Fruit fly (Drosophila melanogaster) whole organism, wandering third instar larva: ENCODE measurements around the gene CG1113.

Experiments
- Abd-B ChIP-seq: fragments of >200 bp; optimal IDR thresholded peaks from 2 replicates; lab custom pipeline; 2017; ENCODE audit warnings: missing biosample characterization, missing genetic modification characterization
- CG32264 ChIP-seq: fragments of 200-800 bp; sonication (Bioruptor generic); optimal IDR thresholded peaks from 2 replicates; lab custom pipeline; 2016; ENCODE audit warnings: missing biosample characterization, missing genetic modification characterization
- CG9705 ChIP-seq: fragments of 200-800 bp; sonication (Bioruptor generic); optimal IDR thresholded peaks from 2 replicates; lab custom pipeline; 2018; ENCODE audit warnings: missing biosample characterization, mild to moderate bottlenecking, missing genetic modification characterization
- CrebA ChIP-seq: fragments of 200-800 bp; sonication (Bioruptor generic); optimal IDR thresholded peaks from 2 replicates; lab custom pipeline; 2016; ENCODE audit warnings: missing biosample characterization, mild to moderate bottlenecking, missing genetic modification characterization, borderline replicate concordance
- Dfd ChIP-seq: fragments of >200 bp; optimal IDR thresholded peaks from 2 replicates; lab custom pipeline; 2017; ENCODE audit warnings: missing biosample characterization, missing genetic modification characterization
- Dif ChIP-seq: fragments of 200-275, 200-300 bp; sonication (Bioruptor generic); optimal IDR thresholded peaks from 2 replicates; lab custom pipeline; 2018; ENCODE audit warnings: missing biosample characterization, missing genetic modification characterization; ENCODE audit not compliant: partially characterized antibody
- GATAd ChIP-seq: sonication (Bioruptor generic); optimal IDR thresholded peaks from 2 replicates; lab custom pipeline; 2016; ENCODE audit warnings: missing biosample characterization, missing genetic modification characterization
- HLH106 ChIP-seq: fragments of 200-800 bp; optimal IDR thresholded peaks from 3 replicates; lab custom pipeline; 2019; ENCODE audit warnings: missing biosample characterization, mild to moderate bottlenecking, missing genetic modification characterization, moderate library complexity
- Hnf4 ChIP-seq: fragments of 200-800 bp; sonication (Bioruptor generic); optimal IDR thresholded peaks from 2 replicates; lab custom pipeline; 2016; ENCODE audit warnings: missing biosample characterization, mild to moderate bottlenecking, missing genetic modification characterization
- Hr78 ChIP-seq: fragments of >200 bp; optimal IDR thresholded peaks from 2 replicates; lab custom pipeline; 2017; ENCODE audit warnings: missing biosample characterization, missing genetic modification characterization
- Hr83 ChIP-seq: fragments of 200-300 bp; sonication (Bioruptor generic); optimal IDR thresholded peaks from 2 replicates; lab custom pipeline; 2016; ENCODE audit warnings: missing biosample characterization, mild to moderate bottlenecking, missing genetic modification characterization, moderate library complexity; ENCODE audit not compliant: poor library complexity, severe bottlenecking
- Jra ChIP-seq: sonication (Bioruptor generic); optimal IDR thresholded peaks from 2 replicates; lab custom pipeline; 2016; ENCODE audit warnings: missing biosample characterization, missing genetic modification characterization
- Mio ChIP-seq: sonication (Bioruptor generic); optimal IDR thresholded peaks from 2 replicates; lab custom pipeline; 2016; ENCODE audit warnings: missing biosample characterization, missing genetic modification characterization
- Myc ChIP-seq: fragments of >200 bp; optimal IDR thresholded peaks from 2 replicates; lab custom pipeline; 2017
- N ChIP-seq: fragments of >200 bp; optimal IDR thresholded peaks from 2 replicates; lab custom pipeline; 2018; ENCODE audit warnings: missing biosample characterization, missing external identifiers, missing genetic modification characterization
- OdsH ChIP-seq: fragments of 200-800 bp; sonication (Bioruptor generic); optimal IDR thresholded peaks from 2 replicates; lab custom pipeline; 2016; ENCODE audit warnings: missing biosample characterization, mild to moderate bottlenecking, missing genetic modification characterization
- Rel ChIP-seq, 2 experiments: fragments of 200-800 bp; sonication (Bioruptor generic) in 1 of 2; optimal IDR thresholded peaks; 2 replicates in 1 of 2; 3 replicates in 1 of 2; lab custom pipeline; 2016 to 2019; ENCODE audit warnings: mild to moderate bottlenecking in 2 of 2, missing biosample characterization in 2 of 2, missing genetic modification characterization in 2 of 2, moderate library complexity in 1 of 2
- Sp1 ChIP-seq: fragments of 200-800 bp; sonication (Bioruptor generic); optimal IDR thresholded peaks from 3 replicates; lab custom pipeline; 2019; ENCODE audit warnings: missing biosample characterization, mild to moderate bottlenecking, missing genetic modification characterization, moderate library complexity
- Vsx2 ChIP-seq: fragments of 200-300, 225-300 bp; sonication (Bioruptor generic); optimal IDR thresholded peaks from 2 replicates; lab custom pipeline; 2018; ENCODE audit warnings: missing biosample characterization, missing genetic modification characterization; ENCODE audit not compliant: partially characterized antibody
- br ChIP-seq: fragments of 200-800 bp; sonication (Bioruptor generic); optimal IDR thresholded peaks from 2 replicates; lab custom pipeline; 2016; ENCODE audit warnings: missing biosample characterization, missing genetic modification characterization
- brk ChIP-seq: fragments of 200-800 bp; sonication (Bioruptor generic); optimal IDR thresholded peaks from 2 replicates; lab custom pipeline; 2016; ENCODE audit warnings: missing biosample characterization, mild to moderate bottlenecking, missing genetic modification characterization
- dl ChIP-seq, 2 experiments: fragments of 175-275, 200-275 bp in 1 of 2; fragments of 200-275 bp in 1 of 2; sonication (Bioruptor generic); optimal IDR thresholded peaks; lab custom pipeline; 2018; ENCODE audit warnings: mild to moderate bottlenecking in 2 of 2, missing biosample characterization in 2 of 2, missing genetic modification characterization in 2 of 2, moderate library complexity in 2 of 2; ENCODE audit not compliant: partially characterized antibody in 2 of 2, insufficient read depth in 1 of 2
- dmrt93B ChIP-seq: fragments of 200-800 bp; sonication (Bioruptor generic); optimal IDR thresholded peaks from 2 replicates; lab custom pipeline; 2018; ENCODE audit warnings: missing biosample characterization, mild to moderate bottlenecking, missing genetic modification characterization
- dsf ChIP-seq: sonication (Bioruptor generic); optimal IDR thresholded peaks from 2 replicates; lab custom pipeline; 2016; ENCODE audit warnings: missing biosample characterization, missing genetic modification characterization, borderline replicate concordance
- ey ChIP-seq: fragments of 200-800 bp; sonication (Bioruptor generic); optimal IDR thresholded peaks from 2 replicates; lab custom pipeline; 2016; ENCODE audit warnings: missing biosample characterization, missing genetic modification characterization
- foxo ChIP-seq, 2 experiments: fragments of 200-800 bp; sonication (Bioruptor generic); optimal IDR thresholded peaks; 2 replicates in 1 of 2; 3 replicates in 1 of 2; lab custom pipeline; 2016 to 2017; ENCODE audit warnings: missing biosample characterization in 2 of 2, missing genetic modification characterization in 2 of 2
- fru ChIP-seq: fragments of 200-800 bp; sonication (Bioruptor generic); optimal IDR thresholded peaks from 3 replicates; lab custom pipeline; 2016; ENCODE audit warnings: missing biosample characterization, mild to moderate bottlenecking, missing genetic modification characterization
- h ChIP-seq: fragments of 200-800 bp; sonication (Bioruptor generic); optimal IDR thresholded peaks from 3 replicates; lab custom pipeline; 2016; ENCODE audit warnings: missing biosample characterization, mild to moderate bottlenecking, missing genetic modification characterization
- jim ChIP-seq: fragments of 175-275, 200-325 bp; sonication (Bioruptor generic); optimal IDR thresholded peaks from 2 replicates; lab custom pipeline; 2016; ENCODE audit warnings: missing biosample characterization, mild to moderate bottlenecking, missing genetic modification characterization
- lola ChIP-seq: fragments of >200 bp; optimal IDR thresholded peaks from 2 replicates; lab custom pipeline; 2017; ENCODE audit warnings: missing biosample characterization, missing genetic modification characterization
- psq ChIP-seq: fragments of 200-800 bp; sonication (Bioruptor generic); optimal IDR thresholded peaks from 3 replicates; lab custom pipeline; 2017; ENCODE audit warnings: missing biosample characterization, mild to moderate bottlenecking, missing genetic modification characterization, moderate library complexity
- rgr ChIP-seq: fragments of 200-800 bp; sonication (Bioruptor generic); optimal IDR thresholded peaks from 3 replicates; lab custom pipeline; 2016; ENCODE audit warnings: missing biosample characterization, mild to moderate bottlenecking, missing genetic modification characterization
- sage ChIP-seq: fragments of 200-800 bp; sonication (Bioruptor generic); optimal IDR thresholded peaks from 2 replicates; lab custom pipeline; 2016; ENCODE audit warnings: missing biosample characterization, mild to moderate bottlenecking, missing genetic modification characterization
- sv ChIP-seq: fragments of 200-800 bp; sonication (Bioruptor generic); optimal IDR thresholded peaks from 3 replicates; lab custom pipeline; 2016; ENCODE audit warnings: missing biosample characterization, missing genetic modification characterization
- tai ChIP-seq: sonication (Bioruptor generic); optimal IDR thresholded peaks from 2 replicates; lab custom pipeline; 2016; ENCODE audit warnings: missing biosample characterization, missing genetic modification characterization
- usp ChIP-seq: fragments of >200 bp; optimal IDR thresholded peaks from 2 replicates; lab custom pipeline; 2017; ENCODE audit warnings: missing biosample characterization, missing genetic modification characterization

The CG1113 gene

dm6 chr3R:5262592-5262991, 9.6 kb downstream of the CG1113 start, which contains the start of gene Tim17a2:
Gene Tim17a2 (minus strand): TSS chr3R:5262692.
- TF ChIP-seq OdsH (GFP tag; lab: Kevin White, UChicago), result no peak
- no peak for TF ChIP-seq jim (GFP tag; lab: Kevin White, UChicago)
- TF ChIP-seq Hr78 (GFP tag; lab: Kevin White, UChicago), result no peak
- TF ChIP-seq lola (GFP tag; lab: Kevin White, UChicago), result no peak
- TF ChIP-seq br (GFP tag; lab: Kevin White, UChicago), result no peak
- TF ChIP-seq, all 38 proteins: peak for 0

dm6 chr3R:5263311-5264250, 10.6 kb downstream of the CG1113 start:
- TF ChIP-seq brk, result peak; percentile 16
- peak; percentile 54 for TF ChIP-seq HLH106 (tag; lab: Kevin White, UChicago)
- peak; percentile 59 for TF ChIP-seq Sp1 (GFP tag; lab: Kevin White, UChicago)
- no peak for TF ChIP-seq Hr83
- TF ChIP-seq N (GFP tag; lab: Kevin White, UChicago), result peak; percentile 17
- no peak for TF ChIP-seq sage (GFP tag; lab: Kevin White, UChicago)
- peak; percentile 37 for TF ChIP-seq sv (GFP tag; lab: Kevin White, UChicago)
- no peak for TF ChIP-seq rgr (GFP tag; lab: Kevin White, UChicago)
- no peak for TF ChIP-seq Abd-B (GFP tag; lab: Kevin White, UChicago)
- no peak for TF ChIP-seq OdsH (GFP tag; lab: Kevin White, UChicago)
- TF ChIP-seq h (GFP tag; lab: Kevin White, UChicago), result peak; percentile 36
- no peak for TF ChIP-seq Vsx2 (GFP tag; lab: Kevin White, UChicago)
- TF ChIP-seq Dif (GFP tag; lab: Kevin White, UChicago), result peak; percentile 53
- TF ChIP-seq Rel (GFP tag; optimal IDR thresholded peaks at IDR 0.05; lab: Kevin White, UChicago), result no peak
- TF ChIP-seq Rel (tag; optimal IDR thresholded peaks at IDR 0.05; lab: Kevin White, UChicago), result peak; percentile 9
- TF ChIP-seq dl (GFP tag; optimal IDR thresholded peaks at IDR 0.05; lab: Kevin White, UChicago; ENCODE audit: insufficient read depth in 1 of 2, partially characterized antibody in 2 of 2), result peak in 1 of 2 experiments; percentile 27
- no peak for TF ChIP-seq Hnf4 (GFP tag; lab: Kevin White, UChicago)
- peak; percentile 22 for TF ChIP-seq dmrt93B (GFP tag; lab: Kevin White, UChicago)
- TF ChIP-seq Jra (GFP tag; lab: Kevin White, UChicago), result no peak
- TF ChIP-seq psq (GFP tag; lab: Kevin White, UChicago), result peak; percentile 4
- TF ChIP-seq foxo (GFP tag; optimal IDR thresholded peaks at IDR 0.05; lab: Kevin White, UChicago), result peak in 1 of 2 experiments; percentile 46

dm6 chr3R:5264251-5265098, 11.5 kb downstream of the CG1113 start:
- no peak for TF ChIP-seq psq (GFP tag; lab: Kevin White, UChicago)
- peak; percentile 15 for TF ChIP-seq OdsH (GFP tag; lab: Kevin White, UChicago)
- no peak for TF ChIP-seq Abd-B (GFP tag; lab: Kevin White, UChicago)
- no peak for TF ChIP-seq usp (GFP tag; lab: Kevin White, UChicago)
- TF ChIP-seq tai (GFP tag; lab: Kevin White, UChicago), result no peak
- no peak for TF ChIP-seq CG9705 (GFP tag; lab: Kevin White, UChicago)
- TF ChIP-seq dsf (GFP tag; lab: Kevin White, UChicago), result no peak
- TF ChIP-seq Rel (GFP tag; optimal IDR thresholded peaks at IDR 0.05; lab: Kevin White, UChicago), result no peak
- peak; percentile 51 for TF ChIP-seq Rel (tag; optimal IDR thresholded peaks at IDR 0.05; lab: Kevin White, UChicago)
- peak; percentile 64 for TF ChIP-seq br (GFP tag; lab: Kevin White, UChicago)
- no peak for TF ChIP-seq rgr (GFP tag; lab: Kevin White, UChicago)
- no peak for TF ChIP-seq CG32264 (GFP tag; lab: Kevin White, UChicago)
- peak; percentile 30 for TF ChIP-seq dmrt93B (GFP tag; lab: Kevin White, UChicago)
- no peak for TF ChIP-seq Hr78 (GFP tag; lab: Kevin White, UChicago)
- peak; percentile 7 for TF ChIP-seq Hnf4 (GFP tag; lab: Kevin White, UChicago)
- TF ChIP-seq GATAd (GFP tag; lab: Kevin White, UChicago), result no peak
- TF ChIP-seq dl (GFP tag; optimal IDR thresholded peaks at IDR 0.05; lab: Kevin White, UChicago; ENCODE audit: insufficient read depth in 1 of 2, partially characterized antibody in 2 of 2), result peak; percentile 57 to 72
- TF ChIP-seq Myc (lab: Kevin White, UChicago), result peak; percentile 97
- peak; percentile 33 for TF ChIP-seq Vsx2 (GFP tag; lab: Kevin White, UChicago)
- no peak for TF ChIP-seq brk
- TF ChIP-seq Mio (GFP tag; lab: Kevin White, UChicago), result no peak
- TF ChIP-seq N (GFP tag; lab: Kevin White, UChicago), result no peak
- TF ChIP-seq sv (GFP tag; lab: Kevin White, UChicago), result no peak
- TF ChIP-seq ey, result peak; percentile 55
- TF ChIP-seq lola (GFP tag; lab: Kevin White, UChicago), result no peak
- no peak for TF ChIP-seq Dfd (GFP tag; lab: Kevin White, UChicago)
- peak; percentile 61 for TF ChIP-seq HLH106 (tag; lab: Kevin White, UChicago)
- TF ChIP-seq Sp1 (GFP tag; lab: Kevin White, UChicago), result peak; percentile 55
- no peak for TF ChIP-seq sage (GFP tag; lab: Kevin White, UChicago)
- peak; percentile 53 for TF ChIP-seq fru (GFP tag; lab: Kevin White, UChicago)
- TF ChIP-seq Jra (GFP tag; lab: Kevin White, UChicago), result peak; percentile 36
- TF ChIP-seq Hr83, result peak; percentile 27
- no peak for TF ChIP-seq CrebA (GFP tag; lab: Kevin White, UChicago)
- TF ChIP-seq jim (GFP tag; lab: Kevin White, UChicago), result no peak
